Worm (Caenorhabditis elegans) whole organism, midembryonic: ENCODE results near the gene shw-3.

Experiments used
- T22C8.4 ChIP-seq: fragments of 200-800 bp; sonication (Bioruptor generic); IDR thresholded peaks from 2 replicates; pipeline ENCODE4 v1.3.6; 2022; ENCODE audit warnings: missing genetic modification characterization, missing compliant biosample characterization
- cog-1 ChIP-seq: sonication (generic microtip); optimal IDR thresholded peaks from 2 replicates; lab custom pipeline; 2016; ENCODE audit warnings: missing genetic modification characterization, missing compliant biosample characterization
- flt-1 ChIP-seq: fragments of 200-800 bp; sonication (Bioruptor generic); IDR thresholded peaks from 2 replicates; pipeline ENCODE4 v1.3.6; 2022; ENCODE audit warnings: missing genetic modification characterization, missing compliant biosample characterization
- klf-2 ChIP-seq: fragments of 200-800 bp; sonication (Bioruptor generic); conservative IDR thresholded peaks from 2 replicates; pipeline ENCODE4 v1.3.6; 2022; ENCODE audit warnings: missing genetic modification reagents, missing genetic modification characterization, missing compliant biosample characterization
- med-1 ChIP-seq: sonication (generic microtip); optimal IDR thresholded peaks from 2 replicates; lab custom pipeline; 2017; ENCODE audit warnings: missing genetic modification characterization, mild to moderate bottlenecking, missing compliant biosample characterization, antibody characterized with exemption, missing genetic modification reagents; ENCODE audit not compliant: insufficient read depth
- ref-1 ChIP-seq: fragments of 200-800 bp; sonication (Bioruptor generic); conservative IDR thresholded peaks from 2 replicates; pipeline ENCODE4 v1.3.6; 2022; ENCODE audit warnings: missing genetic modification reagents, missing genetic modification characterization, missing compliant biosample characterization
- tab-1 ChIP-seq: fragments of 200-800 bp; sonication (Bioruptor generic); IDR thresholded peaks from 2 replicates; pipeline ENCODE4 v1.3.6; 2022; ENCODE audit warnings: missing genetic modification characterization, missing compliant biosample characterization
- ztf-23 ChIP-seq: fragments of 200-800 bp; sonication (Bioruptor generic); IDR thresholded peaks from 2 replicates; pipeline ENCODE4 v1.3.6; 2022; ENCODE audit warnings: missing genetic modification reagents, missing genetic modification characterization, missing compliant biosample characterization
- ztf-29 ChIP-seq: fragments of 200-800 bp; sonication (Bioruptor generic); IDR thresholded peaks from 2 replicates; pipeline ENCODE4 v1.3.6; 2022; ENCODE audit warnings: missing genetic modification reagents, missing genetic modification characterization, missing compliant biosample characterization

The shw-3 gene

ce11 chrV:12953702-12954101 lies 33.3 kb downstream of the shw-3 start, which contains the start of gene eif-3.K:
eif-3.K (plus strand) TSS chrV:12954002.
- TF ChIP-seq flt-1 (GFP tag; lab: Robert Waterston, UW) (no peak), ztf-23 (GFP tag; lab: Robert Waterston, UW) (no peak), tab-1 (no peak), ztf-29 (no peak), cog-1 (tag; lab: Kevin White, UChicago) (no peak), klf-2 (GFP tag; lab: Robert Waterston, UW) (no peak), ref-1 (no peak), med-1 (no peak), T22C8.4 (GFP tag; lab: Robert Waterston, UW) (no peak)

ce11 chrV:12952287-12952686 lies 34.7 kb downstream of the shw-3 start, which contains the start of gene pqn-68:
pqn-68 (plus strand) TSS chrV:12952636.
- TF ChIP-seq flt-1 (GFP tag; lab: Robert Waterston, UW) (no peak), ztf-23 (GFP tag; lab: Robert Waterston, UW) (no peak), klf-2 (GFP tag; lab: Robert Waterston, UW) (no peak), ref-1 (no peak), med-1 (no peak), tab-1 (no peak), ztf-29 (no peak), T22C8.4 (GFP tag; lab: Robert Waterston, UW) (no peak), cog-1 (tag; lab: Kevin White, UChicago) (no peak)

ce11 chrV:12950812-12951528 lies 36.0 kb downstream of the shw-3 start, which contains the start of the genes T16G1.9 and T16G1.18:
T16G1.9 (minus strand) TSS chrV:12950862.
T16G1.18 (plus strand) TSS chrV:12951304.
- no peak for TF ChIP-seq tab-1
- peak; percentile 35 for TF ChIP-seq cog-1 (tag; lab: Kevin White, UChicago)

ce11 chrV:12949607-12950006 lies 37.4 kb downstream of the shw-3 start, which contains the start of gene T16G1.13:
T16G1.13 (plus strand) TSS chrV:12949907.
- TF ChIP-seq ztf-23 (GFP tag; lab: Robert Waterston, UW) (no peak), ztf-29 (no peak), cog-1 (tag; lab: Kevin White, UChicago) (no peak), med-1 (no peak), tab-1 (no peak), klf-2 (GFP tag; lab: Robert Waterston, UW) (no peak), T22C8.4 (GFP tag; lab: Robert Waterston, UW) (no peak), flt-1 (GFP tag; lab: Robert Waterston, UW) (no peak), ref-1 (no peak)

ce11 chrV:12944775-12945174 lies 42.2 kb downstream of the shw-3 start, which contains the start of gene grl-2:
grl-2 (plus strand) TSS chrV:12945075.
- no peak for TF ChIP-seq klf-2 (GFP tag; lab: Robert Waterston, UW)
- no peak for TF ChIP-seq med-1
- TF ChIP-seq cog-1 (tag; lab: Kevin White, UChicago), result no peak
- TF ChIP-seq tab-1, result no peak
- TF ChIP-seq flt-1 (GFP tag; lab: Robert Waterston, UW), result no peak
- TF ChIP-seq ztf-29, result no peak
- no peak for TF ChIP-seq T22C8.4 (GFP tag; lab: Robert Waterston, UW)
- no peak for TF ChIP-seq ztf-23 (GFP tag; lab: Robert Waterston, UW)
- no peak for TF ChIP-seq ref-1

ce11 chrV:12944229-12944628 lies 42.7 kb downstream of the shw-3 start, which contains the start of gene T16G1.3:
T16G1.3 (minus strand) TSS chrV:12944329.
- TF ChIP-seq flt-1 (GFP tag; lab: Robert Waterston, UW) (no peak), cog-1 (tag; lab: Kevin White, UChicago) (no peak), med-1 (no peak), tab-1 (no peak), ref-1 (no peak), klf-2 (GFP tag; lab: Robert Waterston, UW) (no peak), ztf-29 (no peak), ztf-23 (GFP tag; lab: Robert Waterston, UW) (no peak), T22C8.4 (GFP tag; lab: Robert Waterston, UW) (no peak)

- no peak for TF ChIP-seq ztf-23 (GFP tag; lab: Robert Waterston, UW)
- no peak for TF ChIP-seq ztf-29
- no peak for TF ChIP-seq klf-2 (GFP tag; lab: Robert Waterston, UW)
- TF ChIP-seq ref-1, result no peak
- no peak for TF ChIP-seq cog-1 (tag; lab: Kevin White, UChicago)
- no peak for TF ChIP-seq T22C8.4 (GFP tag; lab: Robert Waterston, UW)
- TF ChIP-seq flt-1 (GFP tag; lab: Robert Waterston, UW), result no peak
- TF ChIP-seq tab-1, result no peak
- TF ChIP-seq med-1, result no peak
These were observed 43.6 kb downstream of the shw-3 start for ce11 chrV:12943399-12943798.

- TF ChIP-seq ref-1 (no peak), T22C8.4 (GFP tag; lab: Robert Waterston, UW) (no peak), ztf-29 (no peak), cog-1 (tag; lab: Kevin White, UChicago) (no peak), flt-1 (GFP tag; lab: Robert Waterston, UW) (no peak), klf-2 (GFP tag; lab: Robert Waterston, UW) (no peak), tab-1 (no peak), ztf-23 (GFP tag; lab: Robert Waterston, UW) (no peak)
These were observed 45.0 kb downstream of the shw-3 start, which contains the start of gene T16G1.4 for ce11 chrV:12941797-12942474. T16G1.4 (minus strand) TSS chrV:12941847.

- no peak for TF ChIP-seq tab-1
- TF ChIP-seq klf-2 (GFP tag; lab: Robert Waterston, UW), result no peak
- TF ChIP-seq ref-1, result no peak
- TF ChIP-seq T22C8.4 (GFP tag; lab: Robert Waterston, UW), result no peak
- no peak for TF ChIP-seq med-1
- TF ChIP-seq cog-1 (tag; lab: Kevin White, UChicago), result no peak
- TF ChIP-seq ztf-29, result no peak
These were observed 47.5 kb downstream of the shw-3 start, which contains the start of gene T16G1.5 for ce11 chrV:12939434-12939833. T16G1.5 (minus strand) TSS chrV:12939552.
